Fruit fly (Drosophila melanogaster): Measurements from ENCODE around the gene Cpr72Ec.

Gene Cpr72Ec

dm6 chr3L:16381184-16381797 is 14.2 kb upstream of the Cpr72Ec start, which contains the start of gene Agpat4 (continued):
- TF ChIP-seq stwl (tag; optimal IDR thresholded peaks at IDR 0.05) = peak; percentile 74
- TF ChIP-seq CG32532 (GFP tag; IDR thresholded peaks at IDR 0.05) = peak; percentile 32; the same call in 1 of the 2 replicates
- TF ChIP-seq Jarid2 (GFP tag; optimal IDR thresholded peaks at IDR 0.05) = no peak
- no peak for TF ChIP-seq CG33557 (GFP tag; optimal IDR thresholded peaks at IDR 0.05)
- TF ChIP-seq CG4617 (GFP tag; optimal IDR thresholded peaks at IDR 0.05; ENCODE audit: borderline replicate concordance) = peak; percentile 26
- TF ChIP-seq Hey (tag; optimal IDR thresholded peaks at IDR 0.05) = peak; percentile 34
- no peak for TF ChIP-seq Six4 (GFP tag; optimal IDR thresholded peaks at IDR 0.05)
- TF ChIP-seq Myb (GFP tag; optimal IDR thresholded peaks at IDR 0.05) = peak; percentile 86
- no peak for TF ChIP-seq E2f1 (GFP tag; IDR thresholded peaks at IDR 0.05)
- no peak for TF ChIP-seq br (optimal IDR thresholded peaks at IDR 0.05)
- TF ChIP-seq CG4424 (GFP tag; optimal IDR thresholded peaks at IDR 0.05) = no peak

DNA sequence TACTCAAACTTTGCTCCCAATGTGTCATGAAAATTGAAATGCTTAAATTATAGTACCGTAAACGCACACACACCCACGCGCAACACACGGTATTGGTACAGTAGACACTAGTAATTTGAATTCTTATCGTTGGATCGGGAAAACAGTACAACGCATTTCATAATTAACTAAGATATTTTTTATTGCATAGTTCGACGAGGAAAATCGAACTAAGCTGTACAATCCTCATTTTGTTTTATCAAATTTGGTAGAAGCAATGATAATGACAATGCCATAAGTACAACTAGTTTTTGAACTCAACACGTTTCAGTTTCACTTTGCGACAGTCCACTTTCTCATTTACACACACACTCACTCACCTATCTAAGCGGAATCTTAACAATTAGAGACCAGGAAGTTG is 13.6 kb upstream of the Cpr72Ec start:
- TF ChIP-seq CG6683 (GFP tag; optimal IDR thresholded peaks at IDR 0.05) = peak; percentile 28
- TF ChIP-seq CG17829 (tag; optimal IDR thresholded peaks at IDR 0.05) = peak; percentile 66
- TF ChIP-seq gsb-n (tag; optimal IDR thresholded peaks at IDR 0.05) = peak; percentile 57
- peak; percentile 23 for TF ChIP-seq vfl (GFP tag; optimal IDR thresholded peaks at IDR 0.05)
- TF ChIP-seq lov (optimal IDR thresholded peaks at IDR 0.05) = no peak
- no peak for TF ChIP-seq lov (GFP tag; IDR thresholded peaks at IDR 0.05)
- TF ChIP-seq fd3F (GFP tag; optimal IDR thresholded peaks at IDR 0.05) = peak; percentile 64
- TF ChIP-seq wor (GFP tag; IDR thresholded peaks at IDR 0.05) = peak; percentile 43; the same call in 1 of the 2 replicates
- TF ChIP-seq CG31224 (GFP tag; IDR thresholded peaks at IDR 0.05) = peak; percentile 42
- peak; percentile 54; the same call in 1 of the 2 replicates for TF ChIP-seq CG31441 (GFP tag; IDR thresholded peaks at IDR 0.05)
- no peak for TF ChIP-seq Neu2 (GFP tag; optimal IDR thresholded peaks at IDR 0.05; ENCODE audit: borderline replicate concordance)
- TF ChIP-seq tx (GFP tag; optimal IDR thresholded peaks at IDR 0.05) = peak; percentile 50
- peak; percentile 45 for TF ChIP-seq CG7928 (GFP tag; optimal IDR thresholded peaks at IDR 0.05)
- no peak for TF ChIP-seq CG7745 (tag; optimal IDR thresholded peaks at IDR 0.05)
- peak; percentile 25 for TF ChIP-seq Atf-2 (GFP tag; optimal IDR thresholded peaks at IDR 0.05)
- peak; percentile 60 for TF ChIP-seq ems (GFP tag; optimal IDR thresholded peaks at IDR 0.05)
- peak; percentile 38 for TF ChIP-seq CG13894 (tag; optimal IDR thresholded peaks at IDR 0.05)
- TF ChIP-seq CG6765 (GFP tag; optimal IDR thresholded peaks at IDR 0.05) = peak; percentile 66
- TF ChIP-seq dmrt11E (tag; optimal IDR thresholded peaks at IDR 0.05) = peak; percentile 51
- peak; percentile 23; the same call in 1 of the 3 replicates for TF ChIP-seq CG2889 (GFP tag; IDR thresholded peaks at IDR 0.05)
- TF ChIP-seq CG43689 (GFP tag; IDR thresholded peaks at IDR 0.05) = 0 out of 2 replicates have a peak, but pooled peaks have one; percentile 14
- TF ChIP-seq CrebB (tag; optimal IDR thresholded peaks at IDR 0.05) = peak; percentile 44
- peak; percentile 85 for TF ChIP-seq CG2120 (GFP tag; optimal IDR thresholded peaks at IDR 0.05)
- TF ChIP-seq seq (GFP tag; IDR thresholded peaks at IDR 0.05) = peak; percentile 57
- TF ChIP-seq Hr51 (GFP tag; optimal IDR thresholded peaks at IDR 0.05) = peak; percentile 13 to 71
- TF ChIP-seq CG6813 (GFP tag; optimal IDR thresholded peaks at IDR 0.05) = peak; percentile 31
- TF ChIP-seq CG1233 (GFP tag; optimal IDR thresholded peaks at IDR 0.05) = peak; percentile 48
- TF ChIP-seq BEAF-32 (GFP tag; optimal IDR thresholded peaks at IDR 0.05) = no peak
- peak; percentile 49 for TF ChIP-seq CG12299 (tag; optimal IDR thresholded peaks at IDR 0.05)
- 0 out of 3 replicates have a peak, but pooled peaks have one; percentile 33 for TF ChIP-seq so (GFP tag; IDR thresholded peaks at IDR 0.05)
- TF ChIP-seq yki (optimal IDR thresholded peaks at IDR 0.05) = no peak
- TF ChIP-seq pum (GFP tag; optimal IDR thresholded peaks at IDR 0.05) = peak; percentile 64
- no peak for TF ChIP-seq CG18011 (GFP tag; optimal IDR thresholded peaks at IDR 0.05)
- TF ChIP-seq CG12391 (tag; optimal IDR thresholded peaks at IDR 0.05) = peak; percentile 62
- TF ChIP-seq ranshi (GFP tag; IDR thresholded peaks at IDR 0.05) = 0 out of 2 replicates have a peak, but pooled peaks have one; percentile 21
- peak; percentile 50 for TF ChIP-seq org-1 (GFP tag; optimal IDR thresholded peaks at IDR 0.05)
- no peak for TF ChIP-seq CG11504 (tag; optimal IDR thresholded peaks at IDR 0.05)
- peak; percentile 12 for TF ChIP-seq crc (GFP tag; optimal IDR thresholded peaks at IDR 0.05)
